Worm (Caenorhabditis elegans) whole organism, early embryonic: Measurements from ENCODE around the gene skr-20.

Experiments used
- B0310.2 ChIP-seq: sonication (generic microtip); optimal IDR thresholded peaks from 2 replicates; lab custom pipeline; 2016; ENCODE audit warnings: mild to moderate bottlenecking, missing genetic modification characterization, missing compliant biosample characterization
- F13C5.2 ChIP-seq: sonication (generic microtip); optimal IDR thresholded peaks from 2 replicates; lab custom pipeline; 2017; ENCODE audit warnings: mild to moderate bottlenecking, missing genetic modification characterization, inconsistent platforms, missing compliant biosample characterization
- aly-1 ChIP-seq: sonication (generic microtip); optimal IDR thresholded peaks from 2 replicates; lab custom pipeline; 2016; ENCODE audit warnings: missing genetic modification characterization, missing compliant biosample characterization
- ama-1 ChIP-seq: fragments of 150-350 bp; optimal IDR thresholded peaks from 2 replicates; lab custom pipeline; 2014
- ceh-13 ChIP-seq: fragments of 200-800 bp; sonication (Bioruptor generic); optimal IDR thresholded peaks from 2 replicates; lab custom pipeline; 2018; ENCODE audit warnings: mild to moderate bottlenecking, missing genetic modification characterization, missing compliant biosample characterization
- ceh-36 ChIP-seq: sonication (generic microtip); optimal IDR thresholded peaks from 2 replicates; lab custom pipeline; 2016; ENCODE audit warnings: missing genetic modification characterization, inconsistent platforms, missing compliant biosample characterization
- ets-7 ChIP-seq: sonication (generic microtip); optimal IDR thresholded peaks from 2 replicates; lab custom pipeline; 2016; ENCODE audit warnings: missing genotype, missing genetic modification characterization, missing compliant biosample characterization
- flt-1 ChIP-seq: fragments of 200-800 bp; sonication (Bioruptor generic); IDR thresholded peaks from 2 replicates; pipeline ENCODE4 v1.3.6; 2022; ENCODE audit warnings: missing genetic modification characterization, missing compliant biosample characterization
- hmbx-1 ChIP-seq: sonication (generic microtip); optimal IDR thresholded peaks from 2 replicates; lab custom pipeline; 2016; ENCODE audit warnings: mild to moderate bottlenecking, missing genetic modification characterization, missing compliant biosample characterization
- hmg-4 ChIP-seq: fragments of 200-800 bp; sonication (Bioruptor generic); optimal IDR thresholded peaks from 2 replicates; lab custom pipeline; 2018; ENCODE audit warnings: mild to moderate bottlenecking, missing genetic modification characterization, missing compliant biosample characterization
- hnd-1 ChIP-seq: sonication (generic microtip); optimal IDR thresholded peaks from 2 replicates; lab custom pipeline; 2016; ENCODE audit warnings: missing genetic modification characterization, missing compliant biosample characterization
- pes-1 ChIP-seq: fragments of 200-800 bp; sonication (Bioruptor generic); IDR thresholded peaks from 2 replicates; pipeline ENCODE4 v1.3.6; 2022; ENCODE audit warnings: missing genetic modification reagents, missing genetic modification characterization, missing compliant biosample characterization
- scrt-1 ChIP-seq: fragments of 200-800 bp; sonication (Bioruptor generic); IDR thresholded peaks from 2 replicates; pipeline ENCODE4 v1.3.6; 2022; ENCODE audit warnings: missing genetic modification characterization, missing compliant biosample characterization
- sea-1 ChIP-seq: fragments of 200-800 bp; sonication (Bioruptor generic); conservative IDR thresholded peaks from 2 replicates; pipeline ENCODE4 v1.3.6; 2022; ENCODE audit warnings: missing genetic modification characterization, missing compliant biosample characterization
- tbx-11 ChIP-seq: fragments of 200-800 bp; sonication (Bioruptor generic); IDR thresholded peaks from 2 replicates; pipeline ENCODE4 v1.3.6; 2022; ENCODE audit warnings: missing genetic modification characterization, missing compliant biosample characterization
- tbx-37 ChIP-seq: fragments of 200-800 bp; sonication (Bioruptor generic); conservative IDR thresholded peaks from 2 replicates; pipeline ENCODE4 v1.3.6; 2022; ENCODE audit warnings: missing genetic modification reagents, missing genetic modification characterization, missing compliant biosample characterization
- tra-4 ChIP-seq: sonication (generic microtip); optimal IDR thresholded peaks from 2 replicates; lab custom pipeline; 2017; ENCODE audit warnings: missing genetic modification characterization, missing compliant biosample characterization

Gene skr-20

DNA sequence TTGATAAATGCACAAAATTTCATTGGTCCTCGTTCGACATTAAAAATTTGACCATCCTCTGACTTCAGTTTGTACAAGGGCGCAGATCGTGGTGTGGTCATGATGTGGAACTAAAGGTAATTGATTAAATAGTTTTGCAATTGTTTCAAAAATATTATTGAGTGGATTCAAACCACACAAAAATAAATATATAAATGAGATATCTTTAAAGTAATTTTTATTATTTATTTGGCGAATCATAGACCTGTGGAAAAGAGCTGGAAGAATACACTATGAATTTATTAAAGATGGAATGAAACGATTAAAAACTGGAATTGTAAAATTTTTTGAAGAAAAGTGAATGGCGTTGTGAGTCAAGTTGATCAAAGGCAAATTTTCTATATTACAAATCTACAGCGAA, at the start of gene skr-20:
Gene skr-20, minus strand, starts transcription at position 101 of the 400 bp plus-strand sequence.
- TF ChIP-seq hmbx-1 (tag; lab: Kevin White, UChicago) (no peak), tra-4 (tag; lab: Kevin White, UChicago) (no peak), ets-7 (tag; lab: Kevin White, UChicago) (no peak), tbx-11 (GFP tag; lab: Robert Waterston, UW) (no peak)

- TF ChIP-seq F13C5.2 (no peak), tbx-37 (GFP tag; lab: Robert Waterston, UW) (no peak), sea-1 (GFP tag; lab: Robert Waterston, UW) (no peak), hmg-4 (GFP tag; lab: Kevin White, UChicago) (no peak), tbx-11 (GFP tag; lab: Robert Waterston, UW) (no peak), ceh-36 (tag; lab: Kevin White, UChicago) (no peak)
These were observed 46.2 kb upstream of the skr-20 start, which contains the start of gene cyp-14A2 for ce11 chrX:13269586-13269985. TSS of gene cyp-14A2 (minus strand) at chrX:13269686.

ce11 chrX:13267230-13267629, 43.9 kb upstream of the skr-20 start, which contains the start of gene cyp-14A1:
TSS of gene cyp-14A1 (minus strand) at chrX:13267355.
- TF ChIP-seq pes-1 (GFP tag; lab: Robert Waterston, UW) (no peak), tbx-11 (GFP tag; lab: Robert Waterston, UW) (no peak), hnd-1 (tag; lab: Kevin White, UChicago) (no peak), scrt-1 (GFP tag; lab: Robert Waterston, UW) (no peak), tbx-37 (GFP tag; lab: Robert Waterston, UW) (no peak), aly-1 (tag; lab: Kevin White, UChicago) (no peak), ets-7 (tag; lab: Kevin White, UChicago) (no peak), tra-4 (tag; lab: Kevin White, UChicago) (no peak), B0310.2 (no peak), ceh-36 (tag; lab: Kevin White, UChicago) (no peak), sea-1 (GFP tag; lab: Robert Waterston, UW) (no peak), hmg-4 (GFP tag; lab: Kevin White, UChicago) (no peak)

DNA sequence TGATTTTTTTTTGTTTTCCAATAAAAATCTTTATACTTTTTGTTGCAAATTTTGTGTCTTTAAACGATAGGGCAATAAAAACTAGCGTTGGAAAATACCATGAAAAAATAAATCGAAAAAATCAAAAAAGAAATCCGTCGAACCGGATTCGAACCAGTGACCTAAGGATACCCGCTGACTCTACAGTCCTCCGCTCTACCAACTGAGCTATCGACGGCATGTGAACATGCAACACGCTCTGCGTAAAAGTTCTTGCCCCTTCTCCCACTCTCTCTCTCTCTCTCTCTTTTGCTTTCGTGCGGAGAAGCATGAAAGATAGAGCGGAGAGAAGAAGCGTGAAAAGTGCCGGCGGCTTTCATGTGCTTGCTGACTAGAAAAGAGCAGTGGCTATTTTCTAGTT, 41.2 kb upstream of the skr-20 start:
- TF ChIP-seq pes-1 (GFP tag; lab: Robert Waterston, UW) (no peak; the same call in 1 of the 2 replicates), B0310.2 (peak; percentile 64), hmbx-1 (tag; lab: Kevin White, UChicago) (peak; percentile 46), tbx-11 (GFP tag; lab: Robert Waterston, UW) (peak; percentile 85), ceh-36 (tag; lab: Kevin White, UChicago) (peak; percentile 47), hmg-4 (GFP tag; lab: Kevin White, UChicago) (peak; percentile 82), tbx-37 (GFP tag; lab: Robert Waterston, UW) (peak; percentile 88), hnd-1 (tag; lab: Kevin White, UChicago) (peak; percentile 57), ama-1 (lab: Kevin White, UChicago) (no peak), F13C5.2 (peak; percentile 83), tra-4 (tag; lab: Kevin White, UChicago) (peak; percentile 22), sea-1 (GFP tag; lab: Robert Waterston, UW) (peak; percentile 59), aly-1 (tag; lab: Kevin White, UChicago) (peak; percentile 65), flt-1 (GFP tag; lab: Robert Waterston, UW) (peak; percentile 84), scrt-1 (GFP tag; lab: Robert Waterston, UW) (peak; percentile 88), ceh-13 (GFP tag; lab: Kevin White, UChicago) (peak; percentile 65), ets-7 (tag; lab: Kevin White, UChicago) (peak; percentile 53)

DNA sequence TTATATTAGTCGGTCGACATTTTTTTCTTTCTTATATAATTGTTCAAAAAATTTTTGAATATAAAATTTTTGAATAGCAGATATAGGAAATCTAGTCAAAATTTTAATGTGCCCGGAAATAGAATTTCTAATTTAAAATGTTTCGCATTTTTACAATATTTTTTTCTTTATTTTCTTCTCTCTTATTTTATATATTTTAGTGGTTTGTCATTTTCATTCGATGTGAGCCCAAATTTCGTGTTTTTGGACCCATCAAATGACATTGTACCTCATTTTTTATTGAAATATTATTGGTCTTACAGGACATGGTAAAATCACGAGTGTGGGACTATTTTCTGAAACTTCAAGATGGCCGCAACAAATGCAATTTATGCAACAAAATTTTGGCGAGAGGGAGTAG, 38.9 kb upstream of the skr-20 start, which contains the start of gene K09A11.1:
Gene K09A11.1, plus strand, starts transcription at position 301 of the 400 bp plus-strand sequence.
- TF ChIP-seq sea-1 (GFP tag; lab: Robert Waterston, UW) = no peak
- TF ChIP-seq aly-1 (tag; lab: Kevin White, UChicago) = no peak
- no peak for TF ChIP-seq tra-4 (tag; lab: Kevin White, UChicago)
- TF ChIP-seq ceh-13 (GFP tag; lab: Kevin White, UChicago) = no peak
- TF ChIP-seq hmbx-1 (tag; lab: Kevin White, UChicago) = no peak
- TF ChIP-seq hmg-4 (GFP tag; lab: Kevin White, UChicago) = no peak
- no peak for TF ChIP-seq pes-1 (GFP tag; lab: Robert Waterston, UW)
- no peak for TF ChIP-seq F13C5.2
- no peak for TF ChIP-seq ama-1 (lab: Kevin White, UChicago)
- TF ChIP-seq ets-7 (tag; lab: Kevin White, UChicago) = no peak
- TF ChIP-seq tbx-37 (GFP tag; lab: Robert Waterston, UW) = no peak
- no peak for TF ChIP-seq hnd-1 (tag; lab: Kevin White, UChicago)
- TF ChIP-seq scrt-1 (GFP tag; lab: Robert Waterston, UW) = no peak

- TF ChIP-seq pes-1 (GFP tag; lab: Robert Waterston, UW) = 0 out of 2 replicates have a peak, but pooled peaks have one; percentile 8
These were observed 37.8 kb upstream of the skr-20 start for ce11 chrX:13261037-13261592.

ce11 chrX:13257577-13257976, 34.2 kb upstream of the skr-20 start, which contains the start of gene K08H2.10:
TSS of gene K08H2.10 (plus strand) at chrX:13257806.
- TF ChIP-seq scrt-1 (GFP tag; lab: Robert Waterston, UW) (no peak), pes-1 (GFP tag; lab: Robert Waterston, UW) (no peak), B0310.2 (no peak), tbx-11 (GFP tag; lab: Robert Waterston, UW) (no peak), hmg-4 (GFP tag; lab: Kevin White, UChicago) (no peak), aly-1 (tag; lab: Kevin White, UChicago) (no peak), ceh-36 (tag; lab: Kevin White, UChicago) (no peak), ets-7 (tag; lab: Kevin White, UChicago) (no peak), tbx-37 (GFP tag; lab: Robert Waterston, UW) (no peak), ama-1 (lab: Kevin White, UChicago) (no peak), hmbx-1 (tag; lab: Kevin White, UChicago) (no peak), sea-1 (GFP tag; lab: Robert Waterston, UW) (no peak), flt-1 (GFP tag; lab: Robert Waterston, UW) (no peak), tra-4 (tag; lab: Kevin White, UChicago) (no peak), F13C5.2 (no peak), hnd-1 (tag; lab: Kevin White, UChicago) (no peak)
